Worm (Caenorhabditis elegans) whole organism, L4 larva: ENCODE data around the gene ZK550.6.
A peak's percentile ranks its signal among the peaks of the same experiment; 100 is the strongest.

Experiments used
- F10B5.3 ChIP-seq: sonication (generic microtip); optimal IDR thresholded peaks from 2 replicates; lab custom pipeline; 2016; ENCODE audit warnings: mild to moderate bottlenecking, missing genetic modification characterization, missing compliant biosample characterization
- F26F4.8 ChIP-seq: fragments of 200-800 bp; sonication (Bioruptor generic); conservative IDR thresholded peaks from 2 replicates; pipeline ENCODE4 v1.3.6; 2022; ENCODE audit warnings: missing genetic modification characterization, missing compliant biosample characterization
- R02D3.7 ChIP-seq: fragments of 150-350 bp; sonication (generic microtip); optimal IDR thresholded peaks from 3 replicates; lab custom pipeline; 2014; ENCODE audit warnings: missing biosample characterization, missing genetic modification characterization
- T20F7.1 ChIP-seq: fragments of 200-800 bp; sonication (Bioruptor generic); optimal IDR thresholded peaks from 2 replicates; lab custom pipeline; 2018; ENCODE audit warnings: mild to moderate bottlenecking, missing genetic modification characterization, missing compliant biosample characterization
- T26A8.4 ChIP-seq: fragments of 200-800 bp; sonication (Bioruptor generic); IDR thresholded peaks from 2 replicates; pipeline ENCODE4 v1.3.6; 2022; ENCODE audit warnings: missing genetic modification characterization, missing compliant biosample characterization
- Y5F2A.4 ChIP-seq: fragments of 200-800 bp; sonication (Bioruptor generic); optimal IDR thresholded peaks from 2 replicates; lab custom pipeline; 2018; ENCODE audit warnings: mild to moderate bottlenecking, missing genetic modification characterization, missing compliant biosample characterization
- aha-1 ChIP-seq: fragments of 150-350 bp; peaks from one replicate; lab custom pipeline; 2014; ENCODE audit warnings: missing biosample characterization, missing genetic modification characterization
- ama-1 ChIP-seq: fragments of 150-350 bp; optimal IDR thresholded peaks from 2 replicates; lab custom pipeline; 2014; ENCODE audit warnings: inconsistent platforms, mixed read lengths
- arid-1 ChIP-seq: fragments of 200-800 bp; sonication (Bioruptor generic); conservative IDR thresholded peaks from 2 replicates; pipeline ENCODE4 v1.3.6; 2022; ENCODE audit warnings: missing genetic modification reagents, missing genetic modification characterization, missing compliant biosample characterization
- attf-4 ChIP-seq: sonication (generic microtip); optimal IDR thresholded peaks from 3 replicates; lab custom pipeline; 2017; ENCODE audit warnings: missing biosample characterization, missing genetic modification characterization
- ceh-20 ChIP-seq: fragments of 200-800 bp; sonication (Bioruptor generic); IDR thresholded peaks from 2 replicates; pipeline ENCODE4 v1.3.6; 2022; ENCODE audit warnings: missing genetic modification reagents, missing genetic modification characterization, missing compliant biosample characterization
- ceh-28 ChIP-seq: fragments of 150-350 bp; optimal IDR thresholded peaks from 2 replicates; lab custom pipeline; 2014; ENCODE audit warnings: missing biosample characterization, missing genetic modification reagents, missing genetic modification characterization
- ceh-44 ChIP-seq: fragments of 200-800 bp; sonication (Bioruptor generic); IDR thresholded peaks from 2 replicates; pipeline ENCODE4 v1.3.6; 2022; ENCODE audit warnings: missing genetic modification reagents, missing genetic modification characterization, missing compliant biosample characterization
- ceh-62 ChIP-seq: sonication (generic microtip); optimal IDR thresholded peaks from 2 replicates; lab custom pipeline; 2017; ENCODE audit warnings: missing biosample characterization, missing genetic modification characterization
- cey-2 ChIP-seq: sonication (generic microtip); optimal IDR thresholded peaks from 3 replicates; lab custom pipeline; 2017; ENCODE audit warnings: missing genetic modification characterization, mild to moderate bottlenecking, missing compliant biosample characterization, antibody characterized with exemption, borderline replicate concordance; ENCODE audit not compliant: insufficient read depth
- ctbp-1 ChIP-seq: fragments of 200-800 bp; sonication (Bioruptor generic); IDR thresholded peaks from 2 replicates; pipeline ENCODE4 v1.3.6; 2022; ENCODE audit warnings: missing genetic modification reagents, missing genetic modification characterization, missing compliant biosample characterization
- daf-12 ChIP-seq: fragments of 150-350 bp; optimal IDR thresholded peaks from 2 replicates; lab custom pipeline; 2014; ENCODE audit warnings: missing biosample characterization, missing genetic modification reagents, missing genetic modification characterization
- dmd-8 ChIP-seq: fragments of 200-800 bp; sonication (Bioruptor generic); IDR thresholded peaks from 2 replicates; pipeline ENCODE4 v1.3.6; 2022; ENCODE audit warnings: missing genetic modification characterization, missing compliant biosample characterization
- dve-1 ChIP-seq: sonication (generic microtip); optimal IDR thresholded peaks from 2 replicates; lab custom pipeline; 2017; ENCODE audit warnings: antibody characterized with exemption, mild to moderate bottlenecking, missing genetic modification characterization, missing compliant biosample characterization; ENCODE audit not compliant: insufficient read depth
- egl-43 ChIP-seq: fragments of 200-800 bp; sonication (Bioruptor generic); IDR thresholded peaks from 2 replicates; pipeline ENCODE4 v1.3.6; 2022; ENCODE audit warnings: missing genetic modification reagents, missing genetic modification characterization, missing compliant biosample characterization
- fos-1 ChIP-seq: fragments of 150-350 bp; optimal IDR thresholded peaks from 2 replicates; lab custom pipeline; 2014; ENCODE audit warnings: missing biosample characterization, missing genetic modification characterization
- hif-1 ChIP-seq, 2 experiments: sonication (generic microtip); optimal IDR thresholded peaks; 2 replicates each; lab custom pipeline; 2016 to 2017; ENCODE audit warnings: missing compliant biosample characterization in 2 of 2, missing genetic modification characterization in 2 of 2, missing genetic modification reagents in 2 of 2, missing genotype in 2 of 2, mild to moderate bottlenecking in 1 of 2
- hlh-11 ChIP-seq: fragments of 200-800 bp; sonication (Bioruptor generic); optimal IDR thresholded peaks from 2 replicates; lab custom pipeline; 2018; ENCODE audit warnings: mild to moderate bottlenecking, missing genetic modification characterization, missing compliant biosample characterization
- hlh-30 ChIP-seq: sonication (generic microtip); optimal IDR thresholded peaks from 2 replicates; lab custom pipeline; 2017; ENCODE audit warnings: antibody characterized with exemption, mild to moderate bottlenecking, missing genetic modification characterization, missing compliant biosample characterization; ENCODE audit not compliant: insufficient read depth
- lin-1 ChIP-seq: fragments of 200-800 bp; sonication (Bioruptor generic); IDR thresholded peaks from 2 replicates; pipeline ENCODE4 v1.3.6; 2022; ENCODE audit warnings: missing genetic modification reagents, missing genetic modification characterization, missing compliant biosample characterization
- lin-38 ChIP-seq: fragments of 200-800 bp; sonication (Bioruptor generic); IDR thresholded peaks from 2 replicates; pipeline ENCODE4 v1.3.6; 2022; ENCODE audit warnings: missing genetic modification reagents, missing genetic modification characterization, missing compliant biosample characterization
- lin-39 ChIP-seq: fragments of 150-350 bp; optimal IDR thresholded peaks from 2 replicates; lab custom pipeline; 2014; ENCODE audit warnings: missing biosample characterization, missing genetic modification reagents, missing genetic modification characterization
- mdl-1 ChIP-seq, 2 experiments: fragments of 150-350 bp in 1 of 2; sonication (generic microtip) in 1 of 2; optimal IDR thresholded peaks; 2 replicates each; lab custom pipeline; 2014 to 2017; ENCODE audit warnings: missing biosample characterization in 2 of 2, missing genetic modification characterization in 2 of 2
- mdt-29 ChIP-seq: fragments of 200-800 bp; sonication (Bioruptor generic); IDR thresholded peaks from 2 replicates; pipeline ENCODE4 v1.3.6; 2022; ENCODE audit warnings: missing genetic modification reagents, missing genetic modification characterization, missing compliant biosample characterization
- mxl-3 ChIP-seq: fragments of 200-800 bp; sonication (Bioruptor generic); optimal IDR thresholded peaks from 2 replicates; lab custom pipeline; 2018; ENCODE audit warnings: mild to moderate bottlenecking, missing genetic modification characterization, missing compliant biosample characterization
- nhr-111 ChIP-seq: fragments of 200-800 bp; sonication (Bioruptor generic); optimal IDR thresholded peaks from 2 replicates; lab custom pipeline; 2018; ENCODE audit warnings: mild to moderate bottlenecking, missing genetic modification characterization, missing compliant biosample characterization
- nhr-28 ChIP-seq: fragments of 150-350 bp; optimal IDR thresholded peaks from 2 replicates; lab custom pipeline; 2014; ENCODE audit warnings: missing biosample characterization, missing genetic modification characterization
- nhr-42 ChIP-seq: fragments of 200-800 bp; sonication (Bioruptor generic); IDR thresholded peaks from 2 replicates; pipeline ENCODE4 v1.3.6; 2022; ENCODE audit warnings: missing genetic modification characterization, missing compliant biosample characterization
- nhr-48 ChIP-seq: sonication (generic microtip); optimal IDR thresholded peaks from 2 replicates; lab custom pipeline; 2016; ENCODE audit warnings: mild to moderate bottlenecking, missing genetic modification characterization, missing compliant biosample characterization
- nhr-77 ChIP-seq: fragments of 150-350 bp; optimal IDR thresholded peaks from 2 replicates; lab custom pipeline; 2014; ENCODE audit warnings: missing biosample characterization, missing genetic modification characterization
- php-3 ChIP-seq: fragments of 200-800 bp; sonication (Bioruptor generic); IDR thresholded peaks from 2 replicates; pipeline ENCODE4 v1.3.6; 2022; ENCODE audit warnings: missing genetic modification reagents, missing genetic modification characterization, missing compliant biosample characterization
- pqm-1 ChIP-seq: sonication (generic microtip); optimal IDR thresholded peaks from 2 replicates; lab custom pipeline; 2017; ENCODE audit warnings: missing biosample characterization, missing genetic modification characterization
- saeg-2 ChIP-seq: fragments of 200-800 bp; sonication (Bioruptor generic); IDR thresholded peaks from 2 replicates; pipeline ENCODE4 v1.3.6; 2022; ENCODE audit warnings: missing genetic modification reagents, missing genetic modification characterization, missing compliant biosample characterization
- sdz-12 ChIP-seq: fragments of 200-800 bp; sonication (Bioruptor generic); optimal IDR thresholded peaks from 2 replicates; lab custom pipeline; 2018; ENCODE audit warnings: mild to moderate bottlenecking, missing genetic modification characterization, missing compliant biosample characterization
- set-16 ChIP-seq: fragments of 200-800 bp; sonication (Bioruptor generic); IDR thresholded peaks from 2 replicates; pipeline ENCODE4 v1.3.6; 2022; ENCODE audit warnings: missing genetic modification reagents, missing genetic modification characterization, missing compliant biosample characterization
- snpc-4 ChIP-seq: fragments of 150-350 bp; optimal IDR thresholded peaks from 2 replicates; lab custom pipeline; 2014; ENCODE audit warnings: missing biosample characterization, missing genetic modification characterization
- spr-3 ChIP-seq: fragments of 200-800 bp; sonication (Bioruptor generic); optimal IDR thresholded peaks from 2 replicates; lab custom pipeline; 2018; ENCODE audit warnings: mild to moderate bottlenecking, missing genetic modification characterization, missing compliant biosample characterization
- tag-97 ChIP-seq: fragments of 200-800 bp; sonication (Bioruptor generic); IDR thresholded peaks from 2 replicates; pipeline ENCODE4 v1.3.6; 2022; ENCODE audit warnings: missing genetic modification characterization, missing compliant biosample characterization
- tra-1 ChIP-seq: fragments of 200-800 bp; sonication (Bioruptor generic); IDR thresholded peaks from 2 replicates; pipeline ENCODE4 v1.3.6; 2022; ENCODE audit warnings: missing genetic modification reagents, missing genetic modification characterization, missing compliant biosample characterization
- unc-39 ChIP-seq: sonication (generic microtip); optimal IDR thresholded peaks from 2 replicates; lab custom pipeline; 2017; ENCODE audit warnings: missing biosample characterization, missing genetic modification characterization
- vab-7 ChIP-seq: fragments of 200-800 bp; sonication (Bioruptor generic); IDR thresholded peaks from 2 replicates; pipeline ENCODE4 v1.3.6; 2022; ENCODE audit warnings: missing genetic modification reagents, missing genetic modification characterization, missing compliant biosample characterization
- zag-1 ChIP-seq: fragments of 150-350 bp; optimal IDR thresholded peaks from 2 replicates; lab custom pipeline; 2014; ENCODE audit warnings: missing biosample characterization, missing genetic modification characterization
- zip-2 ChIP-seq: fragments of 150-350 bp; optimal IDR thresholded peaks from 2 replicates; lab custom pipeline; 2014; ENCODE audit warnings: missing biosample characterization, missing genetic modification characterization

The ZK550.6 gene

ce11 chrIV:17245200-17245599, 17.1 kb downstream of the ZK550.6 start, which contains the start of gene ZK550.2 (continued):
- TF ChIP-seq set-16 (GFP tag; lab: Robert Waterston, UW) (no peak), nhr-42 (GFP tag; lab: Robert Waterston, UW) (no peak), sdz-12 (GFP tag; lab: Kevin White, UChicago) (no peak), ceh-28 (tag; lab: Kevin White, UChicago) (no peak), F26F4.8 (no peak), lin-39 (tag; lab: Kevin White, UChicago) (no peak), attf-4 (no peak), tra-1 (peak; percentile 87), ama-1 (no peak), php-3 (GFP tag; lab: Robert Waterston, UW) (no peak; the same call in none of the 2 replicates), ceh-44 (no peak), egl-43 (GFP tag; lab: Robert Waterston, UW) (no peak), T26A8.4 (GFP tag; lab: Robert Waterston, UW) (no peak), ctbp-1 (GFP tag; lab: Robert Waterston, UW) (no peak), daf-12 (tag; lab: Kevin White, UChicago) (no peak), zip-2 (tag; lab: Kevin White, UChicago) (peak; percentile 10), T20F7.1 (no peak), dve-1 (tag; lab: Kevin White, UChicago) (peak; percentile 90), F10B5.3 (tag; lab: Kevin White, UChicago) (no peak), pqm-1 (peak; percentile 100), tag-97 (GFP tag; lab: Robert Waterston, UW) (no peak), cey-2 (tag; lab: Kevin White, UChicago) (no peak), nhr-48 (tag; lab: Kevin White, UChicago) (peak; percentile 96), arid-1 (GFP tag; lab: Robert Waterston, UW) (peak; percentile 56; the same call in 1 of the 2 replicates), mdt-29 (GFP tag; lab: Robert Waterston, UW) (0 out of 2 replicates have a peak, but pooled peaks have one; percentile 10), hlh-30 (tag; lab: Kevin White, UChicago) (peak; percentile 74), mxl-3 (GFP tag; lab: Kevin White, UChicago) (peak; percentile 60), lin-1 (GFP tag; lab: Robert Waterston, UW) (peak; percentile 96), R02D3.7 (tag; lab: Kevin White, UChicago) (no peak), dmd-8 (GFP tag; lab: Robert Waterston, UW) (no peak), spr-3 (GFP tag; lab: Kevin White, UChicago) (no peak), zag-1 (no peak), hif-1 (tag; optimal IDR thresholded peaks at IDR 0.05; lab: Kevin White, UChicago) (no peak), nhr-77 (tag; lab: Kevin White, UChicago) (peak; percentile 92), aha-1 (tag; lab: Kevin White, UChicago) (no peak), unc-39 (no peak), nhr-111 (no peak), ceh-20 (no peak), saeg-2 (GFP tag; lab: Robert Waterston, UW) (0 out of 2 replicates have a peak, but pooled peaks have one; percentile 35), mdl-1 (tag; optimal IDR thresholded peaks at IDR 0.05; lab: Kevin White, UChicago) (peak in 1 of 2 experiments; percentile 33), hlh-11 (tag; lab: Kevin White, UChicago) (peak; percentile 95), lin-38 (GFP tag; lab: Robert Waterston, UW) (no peak; the same call in 1 of the 2 replicates), fos-1 (tag; lab: Kevin White, UChicago) (peak; percentile 68), vab-7 (GFP tag; lab: Robert Waterston, UW) (no peak), nhr-28 (peak; percentile 89), Y5F2A.4 (no peak), ceh-62 (no peak), snpc-4 (tag; lab: Kevin White, UChicago) (no peak)
